Fruit fly (Drosophila melanogaster): ENCODE measurements around the gene CG14883.

DNA sequence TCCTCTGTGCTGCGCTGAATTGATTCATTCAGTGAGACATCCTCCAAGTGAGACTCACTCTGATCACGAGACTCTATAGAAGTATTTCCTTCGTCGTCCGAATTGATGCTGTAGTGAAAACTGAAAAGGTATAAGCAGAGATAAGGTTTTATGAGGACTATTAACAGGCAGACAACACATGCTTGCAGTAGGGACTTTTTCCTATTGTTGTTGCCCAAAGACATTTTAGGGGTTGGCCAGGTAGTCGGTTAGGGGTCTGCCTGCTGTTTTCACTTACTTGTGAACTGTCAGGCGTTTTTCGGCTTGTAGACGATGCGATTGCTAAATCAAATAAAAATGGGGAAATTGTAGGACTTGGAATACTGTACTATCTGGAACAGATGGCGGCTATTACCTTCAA, 12.7 kb downstream of the CG14883 start:
- TF ChIP-seq Sin3A (optimal IDR thresholded peaks at IDR 0.05) (no peak), h (optimal IDR thresholded peaks at IDR 0.05) (no peak), insv (optimal IDR thresholded peaks at IDR 0.05) (no peak), psq (optimal IDR thresholded peaks at IDR 0.05) (no peak)

All from Kc167 (cell line).